Fruit fly (Drosophila melanogaster): ENCODE measurements around the gene cup.

DNA sequence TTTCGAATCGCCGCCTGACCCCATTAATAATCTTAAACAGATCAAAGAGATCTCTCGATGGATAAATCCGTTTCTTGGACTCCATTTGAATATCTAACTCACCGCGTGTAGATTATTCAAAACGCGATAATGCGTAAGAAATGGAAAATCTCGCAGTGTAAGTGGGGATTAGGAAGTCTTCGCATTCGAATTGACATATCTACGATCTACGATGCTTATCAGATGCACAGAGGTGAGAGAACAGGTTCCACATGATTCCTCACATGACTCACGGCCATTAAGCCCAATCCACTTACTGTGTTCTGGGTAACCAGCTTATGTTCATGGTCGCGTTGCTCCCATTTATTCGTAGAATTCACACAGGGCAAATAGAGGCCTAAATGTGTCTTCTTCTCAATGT, 32.8 kb downstream of the cup start:
- no peak for TF ChIP-seq CG8478 (optimal IDR thresholded peaks at IDR 0.05)
- TF ChIP-seq CTCF (optimal IDR thresholded peaks at IDR 0.05): no peak
